Fruit fly (Drosophila melanogaster): ENCODE data around the gene CG7966.

The CG7966 gene

dm6 chr3R:13078263-13078662, 27.0 kb upstream of the CG7966 start:
- TF ChIP-seq CG12605 (GFP tag; IDR thresholded peaks at IDR 0.05) (no peak), EcR (GFP tag; optimal IDR thresholded peaks at IDR 0.05) (no peak), fd96Ca (GFP tag; IDR thresholded peaks at IDR 0.05) (no peak), D1 (tag; optimal IDR thresholded peaks at IDR 0.05) (no peak)

- TF ChIP-seq CG32121 (GFP tag; IDR thresholded peaks at IDR 0.05) (no peak), Pif1A (GFP tag; optimal IDR thresholded peaks at IDR 0.05) (no peak), CG15710 (tag; optimal IDR thresholded peaks at IDR 0.05) (no peak), D1 (tag; optimal IDR thresholded peaks at IDR 0.05) (no peak), EcR (GFP tag; optimal IDR thresholded peaks at IDR 0.05) (no peak), CG14655 (GFP tag; optimal IDR thresholded peaks at IDR 0.05) (no peak), CG8301 (tag; optimal IDR thresholded peaks at IDR 0.05) (no peak), Ets98B (GFP tag; IDR thresholded peaks at IDR 0.05) (no peak), CG12605 (GFP tag; IDR thresholded peaks at IDR 0.05) (no peak), CG13204 (GFP tag; optimal IDR thresholded peaks at IDR 0.05) (no peak), CG4496 (GFP tag; IDR thresholded peaks at IDR 0.05) (no peak), Snoo (tag; optimal IDR thresholded peaks at IDR 0.05) (no peak), gl (tag; optimal IDR thresholded peaks at IDR 0.05) (no peak), Pif1B (GFP tag; optimal IDR thresholded peaks at IDR 0.05) (no peak), rn (GFP tag; IDR thresholded peaks at IDR 0.05) (no peak)
Measured at dm6 chr3R:13077262-13077661, 26.0 kb upstream of the CG7966 start.

- TF ChIP-seq Ets98B (GFP tag; IDR thresholded peaks at IDR 0.05) (no peak), CG8159 (tag; optimal IDR thresholded peaks at IDR 0.05) (no peak), CG8301 (tag; optimal IDR thresholded peaks at IDR 0.05) (no peak), D1 (tag; optimal IDR thresholded peaks at IDR 0.05) (no peak), CG4496 (GFP tag; IDR thresholded peaks at IDR 0.05) (no peak), gl (tag; optimal IDR thresholded peaks at IDR 0.05) (no peak), rn (GFP tag; IDR thresholded peaks at IDR 0.05) (no peak), Pif1A (GFP tag; optimal IDR thresholded peaks at IDR 0.05) (no peak), Pif1B (GFP tag; optimal IDR thresholded peaks at IDR 0.05) (no peak), CG13204 (GFP tag; optimal IDR thresholded peaks at IDR 0.05) (no peak), EcR (GFP tag; optimal IDR thresholded peaks at IDR 0.05) (no peak), CG12605 (GFP tag; IDR thresholded peaks at IDR 0.05) (no peak), CG9948 (tag; optimal IDR thresholded peaks at IDR 0.05) (no peak), CG32121 (GFP tag; IDR thresholded peaks at IDR 0.05) (no peak), CG10348 (GFP tag; IDR thresholded peaks at IDR 0.05) (no peak), fd96Ca (GFP tag; IDR thresholded peaks at IDR 0.05) (no peak), CG14655 (GFP tag; optimal IDR thresholded peaks at IDR 0.05) (no peak), CG15710 (tag; optimal IDR thresholded peaks at IDR 0.05) (no peak)
Measured at dm6 chr3R:13075728-13076127, 24.5 kb upstream of the CG7966 start.

dm6 chr3R:13074588-13074987, 23.3 kb upstream of the CG7966 start:
- TF ChIP-seq CG17806 (tag; optimal IDR thresholded peaks at IDR 0.05) (no peak), CG32121 (GFP tag; IDR thresholded peaks at IDR 0.05) (no peak), Ets98B (GFP tag; IDR thresholded peaks at IDR 0.05) (no peak), CG14655 (GFP tag; optimal IDR thresholded peaks at IDR 0.05) (no peak), gl (tag; optimal IDR thresholded peaks at IDR 0.05) (no peak), Pif1A (GFP tag; optimal IDR thresholded peaks at IDR 0.05) (no peak), CG10348 (GFP tag; IDR thresholded peaks at IDR 0.05) (no peak), rn (GFP tag; IDR thresholded peaks at IDR 0.05) (no peak), Snoo (tag; optimal IDR thresholded peaks at IDR 0.05) (no peak), CG4496 (GFP tag; IDR thresholded peaks at IDR 0.05) (no peak), CG13204 (GFP tag; optimal IDR thresholded peaks at IDR 0.05) (no peak), CG8159 (tag; optimal IDR thresholded peaks at IDR 0.05) (no peak), fd96Ca (GFP tag; IDR thresholded peaks at IDR 0.05) (no peak), EcR (GFP tag; optimal IDR thresholded peaks at IDR 0.05) (no peak), CG9948 (tag; optimal IDR thresholded peaks at IDR 0.05) (no peak)

DNA sequence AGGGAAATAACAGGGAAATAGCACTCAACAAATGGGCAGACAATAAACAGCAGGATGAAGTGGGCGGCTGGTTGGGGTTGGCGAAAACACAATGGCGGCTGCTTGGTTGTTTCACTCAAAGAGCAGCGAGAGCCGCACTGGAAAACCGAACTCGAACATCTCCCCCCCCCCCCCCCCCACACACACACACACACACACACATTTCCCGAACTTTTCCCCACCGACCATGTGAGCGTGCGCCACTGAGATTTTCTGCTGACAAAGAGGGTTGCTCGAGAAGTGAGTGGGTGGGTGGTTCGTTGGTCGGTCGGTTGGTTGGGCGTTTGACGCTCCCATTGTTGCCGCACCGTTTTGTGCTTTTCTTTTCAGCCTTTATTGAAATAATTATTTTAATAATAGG, 21.9 kb upstream of the CG7966 start:
- TF ChIP-seq CG14655 (GFP tag; optimal IDR thresholded peaks at IDR 0.05) (no peak), Snoo (tag; optimal IDR thresholded peaks at IDR 0.05) (no peak), CG13204 (GFP tag; optimal IDR thresholded peaks at IDR 0.05) (no peak), fd96Ca (GFP tag; IDR thresholded peaks at IDR 0.05) (no peak), CG34367 (tag; optimal IDR thresholded peaks at IDR 0.05) (no peak), CG15710 (tag; optimal IDR thresholded peaks at IDR 0.05) (no peak), CG17806 (tag; optimal IDR thresholded peaks at IDR 0.05) (no peak), EcR (GFP tag; optimal IDR thresholded peaks at IDR 0.05) (no peak), CG9948 (tag; optimal IDR thresholded peaks at IDR 0.05) (no peak), Pif1B (GFP tag; optimal IDR thresholded peaks at IDR 0.05) (no peak), rn (GFP tag; IDR thresholded peaks at IDR 0.05) (no peak)

DNA sequence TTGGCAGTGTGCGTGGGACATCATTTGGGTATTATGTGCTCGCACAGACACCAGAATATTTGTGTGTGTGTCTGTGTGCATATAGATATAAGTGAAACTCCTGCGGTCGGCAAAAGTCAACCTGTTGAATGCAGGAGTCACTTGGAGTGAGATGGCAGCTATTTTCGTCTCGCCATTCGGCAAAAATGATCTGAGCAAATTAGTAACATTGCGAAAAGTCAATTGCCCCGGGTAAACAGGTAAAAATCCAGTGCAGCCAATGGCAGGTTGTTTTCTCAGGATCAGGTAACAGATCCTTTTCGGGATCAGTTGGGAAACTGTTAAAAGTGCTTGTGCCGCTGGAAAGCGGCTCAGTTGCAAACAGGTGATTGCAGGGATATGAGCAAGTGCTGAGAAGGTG, 20.8 kb upstream of the CG7966 start:
- no peak for TF ChIP-seq CG13204 (GFP tag; optimal IDR thresholded peaks at IDR 0.05)
- TF ChIP-seq CG12605 (GFP tag; IDR thresholded peaks at IDR 0.05), result no peak
- TF ChIP-seq CG14655 (GFP tag; optimal IDR thresholded peaks at IDR 0.05), result no peak
- TF ChIP-seq CG10348 (GFP tag; IDR thresholded peaks at IDR 0.05), result no peak
- no peak for TF ChIP-seq D1 (tag; optimal IDR thresholded peaks at IDR 0.05)
- TF ChIP-seq Pif1A (GFP tag; optimal IDR thresholded peaks at IDR 0.05), result no peak
- no peak for TF ChIP-seq CG8301 (tag; optimal IDR thresholded peaks at IDR 0.05)
- no peak for TF ChIP-seq CG32121 (GFP tag; IDR thresholded peaks at IDR 0.05)
- no peak for TF ChIP-seq EcR (GFP tag; optimal IDR thresholded peaks at IDR 0.05)
- TF ChIP-seq gl (tag; optimal IDR thresholded peaks at IDR 0.05), result no peak
- TF ChIP-seq CG34367 (tag; optimal IDR thresholded peaks at IDR 0.05), result no peak
- TF ChIP-seq CG8159 (tag; optimal IDR thresholded peaks at IDR 0.05), result no peak
- TF ChIP-seq fd96Ca (GFP tag; IDR thresholded peaks at IDR 0.05), result no peak
- TF ChIP-seq Snoo (tag; optimal IDR thresholded peaks at IDR 0.05), result no peak
- no peak for TF ChIP-seq CG4496 (GFP tag; IDR thresholded peaks at IDR 0.05)
- TF ChIP-seq Pif1B (GFP tag; optimal IDR thresholded peaks at IDR 0.05), result no peak
- TF ChIP-seq rn (GFP tag; IDR thresholded peaks at IDR 0.05), result no peak
- no peak for TF ChIP-seq Ets98B (GFP tag; IDR thresholded peaks at IDR 0.05)
